Fruit fly (Drosophila melanogaster) whole organism, embryonic: ENCODE data around the gene alphaTub84B.

Source experiments
- Aef1 ChIP-seq: fragments of 200-800 bp; sonication (Bioruptor generic); IDR thresholded peaks from 3 replicates; pipeline ENCODE4 v1.3.6; 2022; ENCODE audit warnings: missing biosample characterization, missing genetic modification characterization
- B-H1 ChIP-seq: fragments of 200-800 bp; sonication (Bioruptor generic); IDR thresholded peaks from 3 replicates; pipeline ENCODE4 v1.3.6; 2022; ENCODE audit warnings: missing biosample characterization, missing genetic modification characterization
- BtbVII ChIP-seq: fragments of 200-800 bp; sonication (Bioruptor generic); optimal IDR thresholded peaks from 3 replicates; lab custom pipeline; 2017; ENCODE audit warnings: missing biosample characterization, mild to moderate bottlenecking, missing genetic modification characterization
- CG10267 ChIP-seq: fragments of 200-800 bp; sonication (Bioruptor generic); optimal IDR thresholded peaks from 2 replicates; lab custom pipeline; 2018; ENCODE audit warnings: missing biosample characterization, mild to moderate bottlenecking, missing genetic modification characterization, moderate library complexity
- CG10462 ChIP-seq: fragments of 200-800 bp; sonication (Bioruptor generic); optimal IDR thresholded peaks from 2 replicates; lab custom pipeline; 2016; ENCODE audit warnings: missing biosample characterization, missing genetic modification characterization
- CG11456 ChIP-seq: fragments of 200-800 bp; sonication (Bioruptor generic); IDR thresholded peaks from 3 replicates; pipeline ENCODE4 v1.3.6; 2022; ENCODE audit warnings: missing biosample characterization, missing genetic modification characterization
- CG12236 ChIP-seq: fragments of 200-800 bp; sonication (Bioruptor generic); optimal IDR thresholded peaks from 2 replicates; lab custom pipeline; 2016; ENCODE audit warnings: missing biosample characterization, missing genetic modification characterization
- CG12769 ChIP-seq: fragments of 200-800 bp; sonication (Bioruptor generic); optimal IDR thresholded peaks from 2 replicates; lab custom pipeline; 2019; ENCODE audit warnings: missing biosample characterization, mild to moderate bottlenecking, missing genetic modification characterization, moderate library complexity
- CG16779 ChIP-seq: fragments of 200-800 bp; sonication (Bioruptor generic); IDR thresholded peaks from 2 replicates; pipeline ENCODE4 v1.3.6; 2022; ENCODE audit warnings: missing biosample characterization, missing genetic modification characterization
- CG18262 ChIP-seq: fragments of 200-800 bp; optimal IDR thresholded peaks from 3 replicates; lab custom pipeline; 2019; ENCODE audit warnings: missing biosample characterization, mild to moderate bottlenecking, missing genetic modification characterization, moderate library complexity
- CG1832 ChIP-seq: fragments of 200-800 bp; sonication (Bioruptor generic); optimal IDR thresholded peaks from 2 replicates; lab custom pipeline; 2017; ENCODE audit warnings: missing biosample characterization, mild to moderate bottlenecking, missing genetic modification characterization, inconsistent platforms
- CG2712 ChIP-seq: fragments of 200-800 bp; optimal IDR thresholded peaks from 3 replicates; lab custom pipeline; 2019; ENCODE audit warnings: missing biosample characterization, mild to moderate bottlenecking, missing genetic modification characterization, moderate library complexity
- CG2875 ChIP-seq: fragments of 200-800 bp; sonication (Bioruptor generic); optimal IDR thresholded peaks from 2 replicates; lab custom pipeline; 2017; ENCODE audit warnings: missing biosample characterization, mild to moderate bottlenecking, missing genetic modification characterization, missing genetic modification reagents
- CG30020 ChIP-seq: fragments of 200-800 bp; optimal IDR thresholded peaks from 2 replicates; lab custom pipeline; 2019; ENCODE audit warnings: missing biosample characterization, mild to moderate bottlenecking, missing genetic modification characterization, moderate library complexity
- CG3838 ChIP-seq: fragments of 200-800 bp; sonication (Bioruptor generic); optimal IDR thresholded peaks from 3 replicates; lab custom pipeline; 2016; ENCODE audit warnings: missing biosample characterization, missing genetic modification characterization
- CG43689 ChIP-seq: fragments of 200-800 bp; sonication (Bioruptor generic); IDR thresholded peaks from 2 replicates; pipeline ENCODE4 v1.3.6; 2022; ENCODE audit warnings: missing biosample characterization, missing genetic modification characterization
- CG6272 ChIP-seq: fragments of 200-800 bp; sonication (Bioruptor generic); IDR thresholded peaks from 2 replicates; pipeline ENCODE4 v1.3.6; 2022; ENCODE audit warnings: missing biosample characterization, missing genetic modification characterization
- CG6689 ChIP-seq: fragments of 200-800 bp; sonication (Bioruptor generic); IDR thresholded peaks from 2 replicates; pipeline ENCODE4 v1.3.6; 2022; ENCODE audit warnings: missing biosample characterization, missing genetic modification characterization
- CG7357 ChIP-seq: fragments of 200-800 bp; sonication (Bioruptor generic); IDR thresholded peaks from 3 replicates; pipeline ENCODE4 v1.3.6; 2022; ENCODE audit warnings: missing biosample characterization, missing genetic modification characterization
- CG7372 ChIP-seq: fragments of 200-800 bp; sonication (Bioruptor generic); IDR thresholded peaks from 2 replicates; pipeline ENCODE4 v1.3.6; 2022; ENCODE audit warnings: missing biosample characterization, missing genetic modification characterization
- CG7987 ChIP-seq: fragments of 200-800 bp; sonication (Bioruptor generic); optimal IDR thresholded peaks from 2 replicates; lab custom pipeline; 2018; ENCODE audit warnings: missing biosample characterization, mild to moderate bottlenecking, missing genetic modification characterization, moderate library complexity
- Dp ChIP-seq: fragments of 200-800 bp; sonication (Bioruptor generic); optimal IDR thresholded peaks from 2 replicates; lab custom pipeline; 2018; ENCODE audit warnings: missing biosample characterization, mild to moderate bottlenecking, missing genetic modification characterization, moderate library complexity
- E2f2 ChIP-seq: fragments of 200-800 bp; sonication (Bioruptor generic); IDR thresholded peaks from 2 replicates; pipeline ENCODE4 v1.3.6; 2022; ENCODE audit warnings: missing biosample characterization, missing genetic modification characterization
- HLH4C ChIP-seq: fragments of 200-800 bp; sonication (Bioruptor generic); IDR thresholded peaks from 3 replicates; pipeline ENCODE4 v1.3.6; 2022; ENCODE audit warnings: missing biosample characterization, missing genetic modification characterization; ENCODE audit not compliant: partially characterized antibody
- Hr3 ChIP-seq: fragments of 200-800 bp; sonication (Bioruptor generic); optimal IDR thresholded peaks from 3 replicates; lab custom pipeline; 2016; ENCODE audit warnings: missing biosample characterization, missing genetic modification characterization
- Jarid2 ChIP-seq: fragments of 200-800 bp; sonication (Bioruptor generic); optimal IDR thresholded peaks from 3 replicates; lab custom pipeline; 2017; ENCODE audit warnings: mild to moderate bottlenecking, missing biosample characterization, missing genetic modification reagents, missing genetic modification characterization
- Lim3 ChIP-seq: fragments of 200-800 bp; sonication (Bioruptor generic); IDR thresholded peaks from 2 replicates; pipeline ENCODE4 v1.3.6; 2022; ENCODE audit warnings: missing biosample characterization, missing genetic modification characterization
- Mrtf ChIP-seq: fragments of 200-800 bp; sonication (Bioruptor generic); IDR thresholded peaks from 3 replicates; pipeline ENCODE4 v1.3.6; 2022; ENCODE audit warnings: missing biosample characterization, missing genetic modification characterization
- Nf-YA ChIP-seq: fragments of 200-800 bp; sonication (Bioruptor generic); IDR thresholded peaks from 2 replicates; pipeline ENCODE4 v1.3.6; 2022; ENCODE audit warnings: missing biosample characterization, missing genetic modification characterization
- Poxn ChIP-seq: fragments of 200-800 bp; sonication (Bioruptor generic); IDR thresholded peaks from 2 replicates; pipeline ENCODE4 v1.3.6; 2022; ENCODE audit warnings: missing biosample characterization, missing genetic modification characterization
- Ptx1 ChIP-seq: fragments of 200-800 bp; sonication (Bioruptor generic); IDR thresholded peaks from 2 replicates; pipeline ENCODE4 v1.3.6; 2022; ENCODE audit warnings: missing biosample characterization, missing genetic modification characterization
- Scr ChIP-seq: fragments of 200-800 bp; sonication (Bioruptor generic); IDR thresholded peaks from 2 replicates; pipeline ENCODE4 v1.3.6; 2022; ENCODE audit warnings: missing biosample characterization, missing genetic modification characterization; ENCODE audit not compliant: partially characterized antibody
- Spps ChIP-seq: fragments of 200-800 bp; sonication (Bioruptor generic); optimal IDR thresholded peaks from 2 replicates; lab custom pipeline; 2018; ENCODE audit warnings: missing biosample characterization, mild to moderate bottlenecking, missing genetic modification characterization
- YL-1 ChIP-seq: fragments of 200-800 bp; sonication (Bioruptor generic); optimal IDR thresholded peaks from 3 replicates; lab custom pipeline; 2017; ENCODE audit warnings: missing biosample characterization, mild to moderate bottlenecking, missing genetic modification characterization
- abd-A ChIP-seq: fragments of 200-800 bp; sonication (Bioruptor generic); optimal IDR thresholded peaks from 3 replicates; lab custom pipeline; 2019; ENCODE audit warnings: missing biosample characterization, mild to moderate bottlenecking, missing genetic modification characterization, moderate library complexity
- bcd ChIP-seq: fragments of 200-800 bp; sonication (Bioruptor generic); optimal IDR thresholded peaks from 2 replicates; lab custom pipeline; 2017; ENCODE audit warnings: missing biosample characterization, mild to moderate bottlenecking, missing genetic modification characterization
- croc ChIP-seq: fragments of 200-800 bp; sonication (Bioruptor generic); conservative IDR thresholded peaks from 3 replicates; pipeline ENCODE4 v1.3.6; 2022; ENCODE audit warnings: missing biosample characterization, missing genetic modification characterization
- dimm ChIP-seq: fragments of 200-800 bp; sonication (Bioruptor generic); IDR thresholded peaks from 2 replicates; pipeline ENCODE4 v1.3.6; 2022; ENCODE audit warnings: missing biosample characterization, missing genetic modification characterization
- h ChIP-seq: fragments of >200 bp; optimal IDR thresholded peaks from 2 replicates; lab custom pipeline; 2017
- hkb ChIP-seq, 2 experiments: fragments of 200-800 bp in 1 of 2; fragments of >200 bp in 1 of 2; sonication (Bioruptor generic) in 1 of 2; IDR thresholded peaks in 1 of 2; optimal IDR thresholded peaks in 1 of 2; 2 replicates each; pipeline versions ENCODE4 v1.3.6 to Lab custom; 2017 to 2022; ENCODE audit warnings: missing biosample characterization in 1 of 2, missing genetic modification characterization in 1 of 2
- odd ChIP-seq: fragments of 200-800 bp; sonication (Bioruptor generic); optimal IDR thresholded peaks from 2 replicates; lab custom pipeline; 2017; ENCODE audit warnings: missing biosample characterization, mild to moderate bottlenecking, missing genetic modification characterization
- onecut ChIP-seq: fragments of 200-800 bp; sonication (Bioruptor generic); IDR thresholded peaks from 2 replicates; pipeline ENCODE4 v1.3.6; 2022; ENCODE audit warnings: missing biosample characterization, missing genetic modification characterization
- org-1 ChIP-seq: fragments of 200-800 bp; sonication (Bioruptor generic); optimal IDR thresholded peaks from 2 replicates; lab custom pipeline; 2017; ENCODE audit warnings: missing biosample characterization, missing genetic modification characterization
- otp ChIP-seq: fragments of 200-800 bp; sonication (Bioruptor generic); IDR thresholded peaks from 3 replicates; pipeline ENCODE4, ENCODE4 v1.3.6; 2022; ENCODE audit warnings: missing biosample characterization, missing genetic modification characterization
- psq ChIP-seq: fragments of 200-800 bp; sonication (Bioruptor generic); optimal IDR thresholded peaks from 2 replicates; lab custom pipeline; 2017; ENCODE audit warnings: missing biosample characterization, missing genetic modification characterization
- row ChIP-seq: fragments of 200-800 bp; sonication (Bioruptor generic); IDR thresholded peaks from 3 replicates; pipeline ENCODE4 v1.3.6; 2022; ENCODE audit warnings: missing biosample characterization, missing genetic modification characterization
- shn ChIP-seq: fragments of 200-800 bp; sonication (Bioruptor generic); optimal IDR thresholded peaks from 3 replicates; lab custom pipeline; 2016; ENCODE audit warnings: missing biosample characterization, missing genetic modification characterization
- sug ChIP-seq: fragments of 200-800 bp; optimal IDR thresholded peaks from 2 replicates; lab custom pipeline; 2019; ENCODE audit warnings: missing biosample characterization, mild to moderate bottlenecking, missing genetic modification characterization, moderate library complexity
- usp ChIP-seq: fragments of >200 bp; optimal IDR thresholded peaks from 2 replicates; lab custom pipeline; 2017; ENCODE audit warnings: missing biosample characterization, missing genetic modification characterization
- zen2 ChIP-seq: fragments of 200-800 bp; sonication (Bioruptor generic); IDR thresholded peaks from 3 replicates; pipeline ENCODE4 v1.3.6; 2022; ENCODE audit warnings: missing biosample characterization, missing genetic modification characterization; ENCODE audit not compliant: partially characterized antibody

Gene alphaTub84B

DNA sequence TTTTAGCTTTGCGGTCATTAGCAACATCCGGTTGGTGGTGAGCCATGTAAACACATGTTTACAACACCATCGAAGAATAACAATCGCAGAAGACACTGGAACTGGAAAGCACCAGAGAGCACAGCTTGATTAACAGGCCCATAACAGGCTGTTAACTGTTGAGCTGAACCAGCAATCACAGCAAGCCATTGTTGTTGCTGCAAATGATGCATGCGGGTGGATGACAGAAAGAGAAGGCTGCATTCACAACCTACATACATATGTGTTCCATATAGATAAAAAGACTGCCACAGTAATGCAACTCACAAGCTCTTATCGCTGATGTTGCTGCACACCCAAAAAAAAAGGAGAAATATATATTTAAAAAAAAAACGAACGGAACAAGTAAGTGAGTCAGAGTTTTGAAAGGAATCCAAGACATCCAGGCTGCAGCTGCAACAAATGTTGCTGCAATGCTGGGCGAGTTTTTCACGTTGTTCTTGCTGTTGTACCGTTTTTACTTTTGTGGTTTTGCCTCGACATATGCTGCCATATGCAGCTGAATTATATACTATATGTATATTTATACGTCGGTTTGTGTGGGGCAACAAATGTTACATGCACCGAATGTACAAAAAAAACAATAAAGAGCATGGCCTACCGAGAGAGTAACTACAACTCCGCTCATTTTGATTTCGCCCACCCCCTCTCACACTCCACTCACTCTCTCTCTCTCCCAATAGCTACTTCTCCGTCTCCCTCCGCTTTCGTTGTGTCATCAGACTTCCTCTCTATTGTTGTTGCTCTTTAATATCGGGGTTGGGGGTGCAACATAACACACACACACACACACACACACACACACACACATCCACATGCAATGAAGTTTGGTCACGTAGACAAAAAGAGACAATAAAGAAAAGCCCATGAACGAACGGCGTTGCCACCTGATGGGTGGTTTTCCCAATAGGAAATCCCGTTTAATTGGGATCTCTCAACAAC lies 16.7 kb downstream of the alphaTub84B start (continued):
- TF ChIP-seq croc (GFP tag; lab: Robert Waterston, UW) = no peak
- no peak for TF ChIP-seq CG30020 (tag; lab: Kevin White, UChicago)
- TF ChIP-seq Poxn (GFP tag; lab: Robert Waterston, UW) = no peak
- TF ChIP-seq YL-1 (GFP tag; lab: Kevin White, UChicago) = peak; percentile 5
- peak; percentile 46 for TF ChIP-seq CG7987 (GFP tag; lab: Kevin White, UChicago)
- no peak for TF ChIP-seq CG18262 (tag; lab: Kevin White, UChicago)
- TF ChIP-seq usp (GFP tag; lab: Kevin White, UChicago) = no peak
- no peak for TF ChIP-seq sug
- no peak for TF ChIP-seq Mrtf (GFP tag; lab: Robert Waterston, UW)
- TF ChIP-seq CG7357 (GFP tag; lab: Robert Waterston, UW) = no peak
- TF ChIP-seq CG6689 (GFP tag; lab: Robert Waterston, UW) = no peak
- TF ChIP-seq odd = no peak
- TF ChIP-seq CG12236 (GFP tag; lab: Kevin White, UChicago) = no peak
- TF ChIP-seq Nf-YA (GFP tag; lab: Robert Waterston, UW) = no peak
- TF ChIP-seq hkb (optimal IDR thresholded peaks at IDR 0.05; lab: Kevin White, UChicago) = no peak
- TF ChIP-seq hkb (GFP tag; IDR thresholded peaks at IDR 0.05; lab: Robert Waterston, UW) = peak; percentile 23; the same call in 1 of the 2 replicates
- no peak for TF ChIP-seq Ptx1 (GFP tag; lab: Robert Waterston, UW)
- TF ChIP-seq CG2712 (tag; lab: Kevin White, UChicago) = no peak
- TF ChIP-seq Jarid2 (GFP tag; lab: Kevin White, UChicago) = no peak
- TF ChIP-seq Spps = no peak
- no peak for TF ChIP-seq h (lab: Kevin White, UChicago)
- TF ChIP-seq CG3838 (GFP tag; lab: Kevin White, UChicago) = peak; percentile 1
- no peak for TF ChIP-seq otp (GFP tag; lab: Robert Waterston, UW)
- TF ChIP-seq CG43689 = no peak
- TF ChIP-seq HLH4C (GFP tag; lab: Robert Waterston, UW) = no peak
- TF ChIP-seq Aef1 (GFP tag; lab: Robert Waterston, UW) = no peak
- no peak for TF ChIP-seq row (GFP tag; lab: Robert Waterston, UW)
- no peak for TF ChIP-seq CG2875 (GFP tag; lab: Kevin White, UChicago)
- no peak for TF ChIP-seq E2f2 (GFP tag; lab: Robert Waterston, UW)
- no peak for TF ChIP-seq B-H1
- TF ChIP-seq bcd (GFP tag; lab: Kevin White, UChicago) = no peak
- TF ChIP-seq zen2 (GFP tag; lab: Robert Waterston, UW) = peak; percentile 48; the same call in 1 of the 3 replicates
- TF ChIP-seq dimm (GFP tag; lab: Robert Waterston, UW) = no peak
- no peak for TF ChIP-seq Lim3
- TF ChIP-seq CG12769 (tag; lab: Kevin White, UChicago) = no peak
- TF ChIP-seq onecut (GFP tag; lab: Robert Waterston, UW) = peak; percentile 10; the same call in 1 of the 2 replicates
- TF ChIP-seq CG1832 (GFP tag; lab: Kevin White, UChicago) = no peak
- TF ChIP-seq shn (GFP tag; lab: Kevin White, UChicago) = no peak
- no peak for TF ChIP-seq CG10462 (GFP tag; lab: Kevin White, UChicago)
- no peak for TF ChIP-seq BtbVII (GFP tag; lab: Kevin White, UChicago)
- no peak for TF ChIP-seq Hr3
- no peak for TF ChIP-seq CG16779 (GFP tag; lab: Robert Waterston, UW)
- peak; percentile 84 for TF ChIP-seq abd-A
- TF ChIP-seq Dp = no peak
- TF ChIP-seq org-1 (GFP tag; lab: Kevin White, UChicago) = no peak
- no peak for TF ChIP-seq psq
- TF ChIP-seq CG10267 = no peak
- no peak for TF ChIP-seq CG7372 (GFP tag; lab: Robert Waterston, UW)
- no peak for TF ChIP-seq Scr
- no peak for TF ChIP-seq CG6272 (GFP tag; lab: Robert Waterston, UW)
- TF ChIP-seq CG11456 (GFP tag; lab: Robert Waterston, UW) = no peak
